Fruit fly (Drosophila melanogaster): ENCODE data around the gene Gr89a.

DNA sequence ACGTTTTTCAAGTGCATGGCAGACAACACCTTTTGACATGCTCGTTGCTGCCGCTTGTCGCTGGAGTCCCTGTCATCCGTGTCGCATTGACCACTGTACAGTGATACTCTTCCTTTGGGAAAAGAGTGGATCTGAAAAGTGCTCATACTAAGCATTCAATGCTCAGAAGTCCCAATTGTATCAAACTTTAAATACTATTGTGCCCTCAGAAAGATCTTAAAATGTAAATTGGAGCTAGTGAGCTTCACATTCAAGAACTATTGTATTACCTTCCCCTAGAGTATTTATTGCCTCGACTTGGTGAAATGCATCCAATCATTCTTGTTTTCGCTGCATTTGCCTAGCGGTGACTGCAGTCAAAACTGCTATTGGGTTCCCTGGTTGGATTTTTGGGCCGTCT lies 24.6 kb upstream of the Gr89a start:
- TF ChIP-seq CG31627 (GFP tag; optimal IDR thresholded peaks at IDR 0.05): no peak
- TF ChIP-seq Met (GFP tag; optimal IDR thresholded peaks at IDR 0.05): no peak
- TF ChIP-seq Smox (GFP tag; optimal IDR thresholded peaks at IDR 0.05): no peak
- no peak for TF ChIP-seq Gug (GFP tag; IDR thresholded peaks at IDR 0.05)
- no peak for TF ChIP-seq dac (GFP tag; optimal IDR thresholded peaks at IDR 0.05)
